Fruit fly (Drosophila melanogaster) whole organism, adult: ENCODE results near the gene CG18135.

Experiments
- CG1620 ChIP-seq: fragments of 200-800 bp; sonication (Bioruptor generic); optimal IDR thresholded peaks from 2 replicates; lab custom pipeline; 2016; ENCODE audit warnings: missing biosample characterization, missing genetic modification characterization
- CG33017 ChIP-seq: fragments of 200-800 bp; sonication (Bioruptor generic); optimal IDR thresholded peaks from 2 replicates; lab custom pipeline; 2018; ENCODE audit warnings: missing biosample characterization, mild to moderate bottlenecking, missing genetic modification characterization, moderate library complexity
- CG5204 ChIP-seq: fragments of 200-800 bp; sonication (Bioruptor generic); optimal IDR thresholded peaks from 2 replicates; lab custom pipeline; 2016; ENCODE audit warnings: missing biosample characterization, missing genetic modification characterization
- CG7045 ChIP-seq: fragments of 200-800 bp; sonication (Bioruptor generic); optimal IDR thresholded peaks from 2 replicates; lab custom pipeline; 2017; ENCODE audit warnings: missing biosample characterization, mild to moderate bottlenecking, missing genetic modification characterization
- CG7101 ChIP-seq: fragments of 200-800 bp; sonication (Bioruptor generic); optimal IDR thresholded peaks from 2 replicates; lab custom pipeline; 2018; ENCODE audit warnings: missing biosample characterization, mild to moderate bottlenecking, missing genetic modification characterization, moderate library complexity
- Clk ChIP-seq: fragments of 200-800 bp; sonication (Bioruptor generic); optimal IDR thresholded peaks from 2 replicates; lab custom pipeline; 2017; ENCODE audit warnings: missing biosample characterization, missing genetic modification characterization
- Crg-1 ChIP-seq: fragments of 200-800 bp; sonication (Bioruptor generic); optimal IDR thresholded peaks from 2 replicates; lab custom pipeline; 2016; ENCODE audit warnings: missing biosample characterization, missing genetic modification characterization
- Hr96 ChIP-seq: fragments of 200-800 bp; sonication (Bioruptor generic); optimal IDR thresholded peaks from 2 replicates; lab custom pipeline; 2016; ENCODE audit warnings: missing biosample characterization, missing genetic modification characterization
- Mnt ChIP-seq: fragments of 200-800 bp; sonication (Bioruptor generic); optimal IDR thresholded peaks from 2 replicates; lab custom pipeline; 2016; ENCODE audit warnings: missing biosample characterization, mild to moderate bottlenecking, missing genetic modification characterization
- bab1 ChIP-seq: fragments of 200-800 bp; sonication (Bioruptor generic); optimal IDR thresholded peaks from 3 replicates; lab custom pipeline; 2019; ENCODE audit warnings: missing biosample characterization, mild to moderate bottlenecking, missing genetic modification characterization, moderate library complexity
- kay ChIP-seq: fragments of 200-800 bp; sonication (Bioruptor generic); peaks from one replicate; lab custom pipeline; 2016; ENCODE audit warnings: missing biosample characterization, missing genetic modification characterization, borderline replicate concordance
- pad ChIP-seq: fragments of 200-800 bp; sonication (Bioruptor generic); optimal IDR thresholded peaks from 3 replicates; lab custom pipeline; 2017; ENCODE audit warnings: missing biosample characterization, missing genetic modification characterization, mild to moderate bottlenecking, moderate library complexity, missing genetic modification reagents
- toe ChIP-seq: fragments of 200-800 bp; sonication (Bioruptor generic); optimal IDR thresholded peaks from 2 replicates; lab custom pipeline; 2016; ENCODE audit warnings: missing biosample characterization, missing genetic modification characterization

DNA sequence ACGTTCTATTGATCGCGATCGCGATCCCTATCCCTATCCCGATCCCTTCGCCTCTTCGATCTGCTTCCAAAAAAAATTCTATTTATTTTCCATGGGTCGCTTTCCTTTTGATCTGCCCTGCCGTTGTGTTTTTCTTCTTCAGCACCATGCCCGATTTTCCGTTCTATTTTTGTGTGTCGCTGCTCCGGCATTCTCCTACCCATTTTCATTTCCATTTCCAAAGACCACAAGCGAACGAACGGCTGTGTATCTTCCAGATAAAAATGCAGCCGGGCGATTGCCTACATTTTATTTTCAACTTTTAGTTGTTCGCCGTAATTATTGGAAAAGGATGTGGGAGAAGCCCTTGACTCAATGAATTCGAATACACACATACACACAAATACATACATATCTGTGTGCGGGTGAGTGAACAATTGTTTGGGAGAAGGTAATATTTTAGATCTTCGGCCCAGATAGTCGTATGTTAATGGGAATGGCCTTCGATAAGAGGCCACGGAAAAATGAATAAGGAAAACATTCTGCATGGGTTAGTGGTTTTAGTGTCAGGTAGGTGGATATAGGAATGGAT is 45.5 kb upstream of the CG18135 start:
- TF ChIP-seq CG33017 (tag; lab: Kevin White, UChicago) (no peak), CG7045 (GFP tag; lab: Kevin White, UChicago) (no peak), Hr96 (GFP tag; lab: Kevin White, UChicago) (no peak), pad (no peak), Crg-1 (GFP tag; lab: Kevin White, UChicago) (no peak), bab1 (GFP tag; lab: Kevin White, UChicago) (no peak), Mnt (GFP tag; lab: Kevin White, UChicago) (no peak), CG5204 (GFP tag; lab: Kevin White, UChicago) (no peak), Clk (GFP tag; lab: Kevin White, UChicago) (no peak), toe (GFP tag; lab: Kevin White, UChicago) (no peak), CG7101 (no peak), CG1620 (GFP tag; lab: Kevin White, UChicago) (no peak), kay (GFP tag; lab: Kevin White, UChicago) (no peak)
